Worm (Caenorhabditis elegans) whole organism, L4 larva: Measurements from ENCODE around the gene Y105C5A.8.
"Not testable (repeated sequence)": the region's sequence is repeated elsewhere in the genome, so short reads cannot be mapped to it uniquely, and the experiment has no call there.

Experiments
- F37D6.2 ChIP-seq: sonication (generic microtip); optimal IDR thresholded peaks from 2 replicates; lab custom pipeline; 2016; ENCODE audit warnings: mild to moderate bottlenecking, missing genetic modification characterization, missing compliant biosample characterization
- F44E2.7 ChIP-seq: fragments of 200-800 bp; sonication (Bioruptor generic); IDR thresholded peaks from 2 replicates; pipeline ENCODE4 v2.1.2; 2022; ENCODE audit warnings: missing genetic modification characterization, missing compliant biosample characterization
- T26A8.4 ChIP-seq: fragments of 200-800 bp; sonication (Bioruptor generic); IDR thresholded peaks from 2 replicates; pipeline ENCODE4 v1.3.6; 2022; ENCODE audit warnings: missing genetic modification characterization, missing compliant biosample characterization
- aha-1 ChIP-seq: fragments of 150-350 bp; peaks from one replicate; lab custom pipeline; 2014; ENCODE audit warnings: missing biosample characterization, missing genetic modification characterization
- arid-1 ChIP-seq: fragments of 200-800 bp; sonication (Bioruptor generic); conservative IDR thresholded peaks from 2 replicates; pipeline ENCODE4 v1.3.6; 2022; ENCODE audit warnings: missing genetic modification reagents, missing genetic modification characterization, missing compliant biosample characterization
- ceh-20 ChIP-seq: fragments of 200-800 bp; sonication (Bioruptor generic); IDR thresholded peaks from 2 replicates; pipeline ENCODE4 v1.3.6; 2022; ENCODE audit warnings: missing genetic modification reagents, missing genetic modification characterization, missing compliant biosample characterization
- ctbp-1 ChIP-seq: fragments of 200-800 bp; sonication (Bioruptor generic); IDR thresholded peaks from 2 replicates; pipeline ENCODE4 v1.3.6; 2022; ENCODE audit warnings: missing genetic modification reagents, missing genetic modification characterization, missing compliant biosample characterization
- daf-16 ChIP-seq, 3 experiments: sonication (generic microtip); optimal IDR thresholded peaks; 2 replicates each; lab custom pipeline; 2016 to 2017; ENCODE audit warnings: missing genetic modification characterization in 3 of 3, missing genetic modification reagents in 3 of 3, mild to moderate bottlenecking in 2 of 3, missing compliant biosample characterization in 2 of 3, missing biosample characterization in 1 of 3, moderate library complexity in 1 of 3
- daf-19 ChIP-seq: fragments of 200-800 bp; sonication (Bioruptor generic); conservative IDR thresholded peaks from 2 replicates; pipeline ENCODE4 v1.3.6; 2022; ENCODE audit warnings: missing genetic modification characterization, missing compliant biosample characterization
- dmd-6 ChIP-seq: fragments of 200-800 bp; sonication (Bioruptor generic); IDR thresholded peaks from 2 replicates; pipeline ENCODE4 v1.3.6; 2022; ENCODE audit warnings: missing genetic modification reagents, missing genetic modification characterization, missing compliant biosample characterization
- dmd-9 ChIP-seq: fragments of 200-800 bp; sonication (Bioruptor generic); IDR thresholded peaks from 2 replicates; pipeline ENCODE4 v1.3.6; 2022; ENCODE audit warnings: missing genetic modification reagents, missing genetic modification characterization, missing compliant biosample characterization
- egl-43 ChIP-seq: fragments of 200-800 bp; sonication (Bioruptor generic); IDR thresholded peaks from 2 replicates; pipeline ENCODE4 v1.3.6; 2022; ENCODE audit warnings: missing genetic modification reagents, missing genetic modification characterization, missing compliant biosample characterization
- fkh-10 ChIP-seq: fragments of 150-350 bp; optimal IDR thresholded peaks from 2 replicates; lab custom pipeline; 2014; ENCODE audit warnings: missing biosample characterization, missing genetic modification reagents, missing genetic modification characterization
- gei-8 ChIP-seq: fragments of 200-800 bp; sonication (Bioruptor generic); optimal IDR thresholded peaks from 2 replicates; lab custom pipeline; 2018; ENCODE audit warnings: mild to moderate bottlenecking, missing genetic modification characterization, missing compliant biosample characterization
- hlh-11 ChIP-seq: fragments of 200-800 bp; sonication (Bioruptor generic); optimal IDR thresholded peaks from 2 replicates; lab custom pipeline; 2018; ENCODE audit warnings: mild to moderate bottlenecking, missing genetic modification characterization, missing compliant biosample characterization
- hmg-1.1 ChIP-seq: fragments of 200-800 bp; sonication (Bioruptor generic); IDR thresholded peaks from 2 replicates; pipeline ENCODE4 v1.3.6; 2022; ENCODE audit warnings: missing genetic modification reagents, missing genetic modification characterization, missing compliant biosample characterization
- lim-7 ChIP-seq: fragments of 200-800 bp; sonication (Bioruptor generic); IDR thresholded peaks from 2 replicates; pipeline ENCODE4 v1.3.6; 2022; ENCODE audit warnings: missing genetic modification characterization, missing compliant biosample characterization
- lin-1 ChIP-seq: fragments of 200-800 bp; sonication (Bioruptor generic); IDR thresholded peaks from 2 replicates; pipeline ENCODE4 v1.3.6; 2022; ENCODE audit warnings: missing genetic modification reagents, missing genetic modification characterization, missing compliant biosample characterization
- lin-29 ChIP-seq: fragments of 200-800 bp; sonication (Bioruptor generic); IDR thresholded peaks from 2 replicates; pipeline ENCODE4 v1.3.6; 2022; ENCODE audit warnings: missing genetic modification reagents, missing genetic modification characterization, missing compliant biosample characterization
- lin-38 ChIP-seq: fragments of 200-800 bp; sonication (Bioruptor generic); IDR thresholded peaks from 2 replicates; pipeline ENCODE4 v1.3.6; 2022; ENCODE audit warnings: missing genetic modification reagents, missing genetic modification characterization, missing compliant biosample characterization
- mdt-29 ChIP-seq: fragments of 200-800 bp; sonication (Bioruptor generic); IDR thresholded peaks from 2 replicates; pipeline ENCODE4 v1.3.6; 2022; ENCODE audit warnings: missing genetic modification reagents, missing genetic modification characterization, missing compliant biosample characterization
- mes-2 ChIP-seq: sonication (generic microtip); optimal IDR thresholded peaks from 2 replicates; lab custom pipeline; 2016; ENCODE audit warnings: missing genotype, mild to moderate bottlenecking, missing genetic modification characterization, missing compliant biosample characterization; ENCODE audit not compliant: poor library complexity, severe bottlenecking
- nhr-10 ChIP-seq: fragments of 150-350 bp; optimal IDR thresholded peaks from 2 replicates; lab custom pipeline; 2014; ENCODE audit warnings: missing biosample characterization, missing genetic modification characterization
- nhr-11 ChIP-seq: fragments of 150-350 bp; optimal IDR thresholded peaks from 2 replicates; lab custom pipeline; 2014; ENCODE audit warnings: missing biosample characterization, missing genetic modification characterization
- nhr-25 ChIP-seq: sonication (generic microtip); optimal IDR thresholded peaks from 2 replicates; lab custom pipeline; 2017; ENCODE audit warnings: missing genetic modification characterization, mild to moderate bottlenecking, missing compliant biosample characterization, antibody characterized with exemption, moderate library complexity, borderline replicate concordance; ENCODE audit not compliant: insufficient read depth
- nhr-28 ChIP-seq: fragments of 150-350 bp; optimal IDR thresholded peaks from 2 replicates; lab custom pipeline; 2014; ENCODE audit warnings: missing biosample characterization, missing genetic modification characterization
- nhr-41 ChIP-seq: fragments of 200-800 bp; sonication (Bioruptor generic); IDR thresholded peaks from 2 replicates; pipeline ENCODE4 v1.3.6; 2022; ENCODE audit warnings: missing genetic modification reagents, missing genetic modification characterization, missing compliant biosample characterization
- nhr-42 ChIP-seq: fragments of 200-800 bp; sonication (Bioruptor generic); IDR thresholded peaks from 2 replicates; pipeline ENCODE4 v1.3.6; 2022; ENCODE audit warnings: missing genetic modification characterization, missing compliant biosample characterization
- nhr-48 ChIP-seq: sonication (generic microtip); optimal IDR thresholded peaks from 2 replicates; lab custom pipeline; 2016; ENCODE audit warnings: mild to moderate bottlenecking, missing genetic modification characterization, missing compliant biosample characterization
- nhr-6 ChIP-seq: fragments of 150-350 bp; optimal IDR thresholded peaks from 2 replicates; lab custom pipeline; 2014; ENCODE audit warnings: missing biosample characterization, missing genetic modification characterization
- pqm-1 ChIP-seq: sonication (generic microtip); optimal IDR thresholded peaks from 2 replicates; lab custom pipeline; 2017; ENCODE audit warnings: missing biosample characterization, missing genetic modification characterization
- rbr-2 ChIP-seq: sonication (generic microtip); optimal IDR thresholded peaks from 2 replicates; lab custom pipeline; 2016; ENCODE audit warnings: missing genotype, missing genetic modification characterization, missing compliant biosample characterization
- saeg-2 ChIP-seq: fragments of 200-800 bp; sonication (Bioruptor generic); IDR thresholded peaks from 2 replicates; pipeline ENCODE4 v1.3.6; 2022; ENCODE audit warnings: missing genetic modification reagents, missing genetic modification characterization, missing compliant biosample characterization
- spr-3 ChIP-seq: fragments of 200-800 bp; sonication (Bioruptor generic); optimal IDR thresholded peaks from 2 replicates; lab custom pipeline; 2018; ENCODE audit warnings: mild to moderate bottlenecking, missing genetic modification characterization, missing compliant biosample characterization
- tra-1 ChIP-seq: fragments of 200-800 bp; sonication (Bioruptor generic); IDR thresholded peaks from 2 replicates; pipeline ENCODE4 v1.3.6; 2022; ENCODE audit warnings: missing genetic modification reagents, missing genetic modification characterization, missing compliant biosample characterization
- unc-39 ChIP-seq: sonication (generic microtip); optimal IDR thresholded peaks from 2 replicates; lab custom pipeline; 2017; ENCODE audit warnings: missing biosample characterization, missing genetic modification characterization
- unc-62 ChIP-seq, 3 experiments: fragments of 150-350 bp in 1 of 3; sonication (generic microtip); optimal IDR thresholded peaks in 2 of 3; peaks in 1 of 3; 1 replicate in 1 of 3; 2 replicates in 2 of 3; lab custom pipeline; 2014 to 2017; ENCODE audit warnings: missing biosample characterization in 3 of 3, missing genetic modification characterization in 3 of 3, missing genetic modification reagents in 3 of 3, missing genotype in 1 of 3
- zag-1 ChIP-seq: fragments of 150-350 bp; optimal IDR thresholded peaks from 2 replicates; lab custom pipeline; 2014; ENCODE audit warnings: missing biosample characterization, missing genetic modification characterization
- zfp-3 ChIP-seq: fragments of 200-800 bp; sonication (Bioruptor generic); conservative IDR thresholded peaks from 2 replicates; pipeline ENCODE4 v1.3.6; 2022; ENCODE audit warnings: missing genetic modification reagents, missing genetic modification characterization, missing compliant biosample characterization

Y105C5A.8 gene

ce11 chrIV:15646418-15647220 lies 29.7 kb upstream of the Y105C5A.8 start, which contains the start of the genes Y105C5A.1268 and Y105C5A.1272 (continued):
- TF ChIP-seq ceh-20 (GFP tag; lab: Robert Waterston, UW) = peak; percentile 77
- peak; percentile 34 for TF ChIP-seq zag-1 (tag; lab: Kevin White, UChicago)
- peak; percentile 81; the same call in 1 of the 2 replicates for TF ChIP-seq daf-19
- TF ChIP-seq tra-1 (GFP tag; lab: Robert Waterston, UW) = 0 out of 2 replicates have a peak, but pooled peaks have one; percentile 21
- peak; percentile 9 for TF ChIP-seq nhr-10
- TF ChIP-seq T26A8.4 (GFP tag; lab: Robert Waterston, UW) = peak; percentile 78
- peak in 1 of 2 experiments; percentile 99 for TF ChIP-seq unc-62 (GFP tag; optimal IDR thresholded peaks at IDR 0.05 in 1 of 2; lab: Kevin White, UChicago)
- TF ChIP-seq unc-62 (tag; optimal IDR thresholded peaks at IDR 0.05; lab: Kevin White, UChicago) = not testable (repeated sequence)
- peak; percentile 90 for TF ChIP-seq ctbp-1 (GFP tag; lab: Robert Waterston, UW)
- 0 out of 2 replicates have a peak, but pooled peaks have one; percentile 51 for TF ChIP-seq zfp-3 (GFP tag; lab: Robert Waterston, UW)
- TF ChIP-seq mes-2 (tag; lab: Kevin White, UChicago) = peak; percentile 75
- TF ChIP-seq hmg-1.1 (GFP tag; lab: Robert Waterston, UW) = peak; percentile 98
- peak; percentile 73 for TF ChIP-seq arid-1 (GFP tag; lab: Robert Waterston, UW)
- TF ChIP-seq nhr-28 (tag; lab: Kevin White, UChicago) = peak; percentile 68
- TF ChIP-seq egl-43 (GFP tag; lab: Robert Waterston, UW) = peak; percentile 77
- peak; percentile 54; the same call in 1 of the 2 replicates for TF ChIP-seq lin-29 (GFP tag; lab: Robert Waterston, UW)
- TF ChIP-seq hlh-11 = peak; percentile 88
- TF ChIP-seq mdt-29 = 0 out of 2 replicates have a peak, but pooled peaks have one; percentile 20
- peak; percentile 47 for TF ChIP-seq nhr-25
- peak; percentile 19 for TF ChIP-seq gei-8 (GFP tag; lab: Kevin White, UChicago)
- TF ChIP-seq saeg-2 = peak; percentile 59; the same call in 1 of the 2 replicates
- TF ChIP-seq spr-3 = peak; percentile 22
- TF ChIP-seq rbr-2 (tag; lab: Kevin White, UChicago) = peak; percentile 92
- peak; percentile 60; the same call in 1 of the 2 replicates for TF ChIP-seq nhr-42 (GFP tag; lab: Robert Waterston, UW)
- TF ChIP-seq F37D6.2 (tag; lab: Kevin White, UChicago) = peak; percentile 86
- peak; percentile 82 for TF ChIP-seq nhr-6 (tag; lab: Kevin White, UChicago)
- TF ChIP-seq daf-16 (GFP tag; optimal IDR thresholded peaks at IDR 0.05; lab: Kevin White, UChicago) = peak in 1 of 2 experiments; percentile 12
- TF ChIP-seq daf-16 (tag; optimal IDR thresholded peaks at IDR 0.05; lab: Kevin White, UChicago) = peak; percentile 82
- peak; percentile 79 for TF ChIP-seq lin-38 (GFP tag; lab: Robert Waterston, UW)
- peak; percentile 99 for TF ChIP-seq aha-1 (tag; lab: Kevin White, UChicago)
- TF ChIP-seq nhr-48 (tag; lab: Kevin White, UChicago) = peak; percentile 52

- TF ChIP-seq nhr-41 (GFP tag; lab: Robert Waterston, UW); fkh-10 (GFP tag; lab: Kevin White, UChicago); dmd-6: not testable (repeated sequence)
- TF ChIP-seq, all 104 proteins: peak for 0; not testable (repeated sequence) for 104
Measured at ce11 chrIV:15641699-15642098, 24.8 kb upstream of the Y105C5A.8 start, which contains the start of gene Y105C5A.12. Y105C5A.12 (minus strand) TSS chrIV:15641799.

- no peak for TF ChIP-seq dmd-9 (GFP tag; lab: Robert Waterston, UW)
- TF ChIP-seq lim-7 = no peak
- no peak for TF ChIP-seq nhr-11 (tag; lab: Kevin White, UChicago)
- no peak for TF ChIP-seq unc-39 (tag; lab: Kevin White, UChicago)
- TF ChIP-seq daf-16 (GFP tag; optimal IDR thresholded peaks at IDR 0.05; lab: Kevin White, UChicago) = no peak
- TF ChIP-seq daf-16 (tag; optimal IDR thresholded peaks at IDR 0.05; lab: Kevin White, UChicago) = peak; percentile 58
- TF ChIP-seq nhr-28 (tag; lab: Kevin White, UChicago) = peak; percentile 72
- TF ChIP-seq F44E2.7 (GFP tag; lab: Robert Waterston, UW) = no peak
- TF ChIP-seq lin-1 (GFP tag; lab: Robert Waterston, UW) = peak; percentile 89
- TF ChIP-seq hlh-11 = peak; percentile 39
- peak; percentile 88 for TF ChIP-seq pqm-1 (tag; lab: Kevin White, UChicago)
- TF ChIP-seq dmd-6 = peak; percentile 79
- TF ChIP-seq, all 104 proteins: peak for 6
Measured at ce11 chrIV:15640852-15641251, 24.0 kb upstream of the Y105C5A.8 start, which contains the start of gene Y105C5A.13. Y105C5A.13 (plus strand) TSS chrIV:15641231.
